Worm (Caenorhabditis elegans) whole organism, young adult: ENCODE measurements around the gene ptpn-22.
A peak's percentile ranks its signal among the peaks of the same experiment; 100 is the strongest.

Experiments used
- B0261.1 ChIP-seq: sonication (generic microtip); optimal IDR thresholded peaks from 2 replicates; lab custom pipeline; 2016; ENCODE audit warnings: mild to moderate bottlenecking, missing genetic modification characterization, moderate library complexity, missing compliant biosample characterization
- B0336.3 ChIP-seq: fragments of 200-800 bp; sonication (Bioruptor generic); IDR thresholded peaks from 2 replicates; pipeline ENCODE4 v1.3.6; 2022; ENCODE audit warnings: missing genetic modification characterization, missing compliant biosample characterization
- F33H1.4 ChIP-seq: fragments of 200-800 bp; sonication (Bioruptor generic); IDR thresholded peaks from 2 replicates; pipeline ENCODE4 v1.3.6; 2022; ENCODE audit warnings: missing genetic modification reagents, missing genetic modification characterization, missing compliant biosample characterization
- F49E8.2 ChIP-seq: sonication (generic microtip); optimal IDR thresholded peaks from 3 replicates; lab custom pipeline; 2017; ENCODE audit warnings: missing genetic modification characterization, mild to moderate bottlenecking, missing compliant biosample characterization, antibody characterized with exemption, moderate library complexity; ENCODE audit not compliant: insufficient read depth
- F57A8.1 ChIP-seq: fragments of 200-800 bp; sonication (Bioruptor generic); optimal IDR thresholded peaks from 2 replicates; lab custom pipeline; 2018; ENCODE audit warnings: mild to moderate bottlenecking, missing genetic modification characterization, moderate library complexity, missing compliant biosample characterization
- F57C9.4 ChIP-seq: sonication (generic microtip); optimal IDR thresholded peaks from 2 replicates; lab custom pipeline; 2017; ENCODE audit warnings: mild to moderate bottlenecking, missing genetic modification characterization, missing compliant biosample characterization
- Y95B8A.8 ChIP-seq: fragments of 200-800 bp; sonication (Bioruptor generic); IDR thresholded peaks from 2 replicates; pipeline ENCODE4 v1.3.6; 2022; ENCODE audit warnings: missing genetic modification reagents, missing genetic modification characterization, missing compliant biosample characterization
- ZK185.1 ChIP-seq: sonication (generic microtip); optimal IDR thresholded peaks from 2 replicates; lab custom pipeline; 2016; ENCODE audit warnings: mild to moderate bottlenecking, missing genetic modification characterization, missing compliant biosample characterization; ENCODE audit not compliant: poor library complexity, severe bottlenecking
- aptf-3 ChIP-seq: fragments of 200-800 bp; sonication (Bioruptor generic); IDR thresholded peaks from 2 replicates; pipeline ENCODE4 v1.3.6; 2022; ENCODE audit warnings: missing genetic modification characterization, missing compliant biosample characterization
- attf-3 ChIP-seq: fragments of 200-800 bp; sonication (Bioruptor generic); conservative IDR thresholded peaks from 2 replicates; pipeline ENCODE4 v1.3.6; 2022; ENCODE audit warnings: missing genetic modification reagents, missing genetic modification characterization, missing compliant biosample characterization
- attf-6 ChIP-seq: fragments of 200-800 bp; sonication (Bioruptor generic); IDR thresholded peaks from 2 replicates; pipeline ENCODE4 v1.3.6; 2022; ENCODE audit warnings: missing genetic modification reagents, missing genetic modification characterization, missing compliant biosample characterization
- bed-2 ChIP-seq: fragments of 200-800 bp; sonication (Bioruptor generic); IDR thresholded peaks from 2 replicates; pipeline ENCODE4 v1.3.6; 2022; ENCODE audit warnings: missing genetic modification reagents, missing genetic modification characterization, missing compliant biosample characterization
- cebp-1 ChIP-seq, 2 experiments: fragments of 200-800 bp in 1 of 2; sonication (Bioruptor generic) in 1 of 2; sonication (generic microtip) in 1 of 2; IDR thresholded peaks in 1 of 2; optimal IDR thresholded peaks in 1 of 2; 2 replicates each; pipeline versions ENCODE4 v1.3.6 to Lab custom; 2017 to 2022; ENCODE audit warnings: missing compliant biosample characterization in 2 of 2, missing genetic modification characterization in 2 of 2, mild to moderate bottlenecking in 1 of 2, missing genetic modification reagents in 1 of 2, moderate library complexity in 1 of 2
- ceh-100 ChIP-seq: fragments of 200-800 bp; sonication (Bioruptor generic); IDR thresholded peaks from 2 replicates; pipeline ENCODE4 v1.3.6; 2022; ENCODE audit warnings: missing genetic modification reagents, missing genetic modification characterization, missing compliant biosample characterization
- ceh-58 ChIP-seq: fragments of 200-800 bp; sonication (Bioruptor generic); IDR thresholded peaks from 2 replicates; pipeline ENCODE4 v1.3.6; 2022; ENCODE audit warnings: missing genetic modification characterization, missing compliant biosample characterization
- dox-1 ChIP-seq: fragments of 200-800 bp; sonication (Bioruptor generic); IDR thresholded peaks from 2 replicates; pipeline ENCODE4 v1.3.6; 2022; ENCODE audit warnings: missing genetic modification reagents, missing genetic modification characterization, missing compliant biosample characterization
- ets-4 ChIP-seq: fragments of 200-800 bp; sonication (Bioruptor generic); optimal IDR thresholded peaks from 2 replicates; lab custom pipeline; 2018; ENCODE audit warnings: mild to moderate bottlenecking, missing genetic modification characterization, missing compliant biosample characterization
- him-1 ChIP-seq: sonication (generic microtip); optimal IDR thresholded peaks from 2 replicates; lab custom pipeline; 2016; ENCODE audit warnings: missing genotype, missing genetic modification reagents, missing genetic modification characterization, missing compliant biosample characterization
- hlh-12 ChIP-seq: sonication (generic microtip); optimal IDR thresholded peaks from 2 replicates; lab custom pipeline; 2016; ENCODE audit warnings: missing genetic modification characterization, missing compliant biosample characterization
- hlh-26 ChIP-seq: fragments of 200-800 bp; sonication (Bioruptor generic); conservative IDR thresholded peaks from 2 replicates; pipeline ENCODE4 v1.3.6; 2022; ENCODE audit warnings: missing genetic modification reagents, missing genetic modification characterization, missing compliant biosample characterization
- hmg-1.2 ChIP-seq: fragments of 200-800 bp; sonication (Bioruptor generic); IDR thresholded peaks from 2 replicates; pipeline ENCODE4 v1.3.6; 2022; ENCODE audit warnings: missing genetic modification reagents, missing genetic modification characterization, missing compliant biosample characterization
- hmg-20 ChIP-seq: fragments of 200-800 bp; sonication (Bioruptor generic); IDR thresholded peaks from 2 replicates; pipeline ENCODE4 v1.3.6; 2022; ENCODE audit warnings: missing genetic modification reagents, missing genetic modification characterization, missing compliant biosample characterization
- hrde-1 ChIP-seq: sonication (generic microtip); optimal IDR thresholded peaks from 2 replicates; lab custom pipeline; 2016; ENCODE audit warnings: missing genetic modification characterization, mild to moderate bottlenecking, missing compliant biosample characterization, moderate library complexity, missing genotype, missing genetic modification reagents, borderline replicate concordance
- let-607 ChIP-seq, 2 experiments: fragments of 200-800 bp in 1 of 2; sonication (Bioruptor generic) in 1 of 2; sonication (generic microtip) in 1 of 2; optimal IDR thresholded peaks; 2 replicates each; lab custom pipeline; 2016 to 2018; ENCODE audit warnings: mild to moderate bottlenecking in 2 of 2, missing compliant biosample characterization in 2 of 2, missing genetic modification characterization in 2 of 2, moderate library complexity in 2 of 2, missing genotype in 1 of 2
- lin-35 ChIP-seq, 3 experiments: fragments of 150-350 bp in 2 of 3; sonication (generic microtip) in 1 of 3; optimal IDR thresholded peaks; 2 replicates each; lab custom pipeline; 2014 to 2018; ENCODE audit warnings: missing biosample characterization in 3 of 3, missing genetic modification characterization in 3 of 3, missing genetic modification reagents in 3 of 3
- lin-54 ChIP-seq: fragments of 200-800 bp; sonication (Bioruptor generic); optimal IDR thresholded peaks from 2 replicates; lab custom pipeline; 2018; ENCODE audit warnings: mild to moderate bottlenecking, missing genetic modification characterization, missing compliant biosample characterization
- lsy-27 ChIP-seq: sonication (generic microtip); optimal IDR thresholded peaks from 2 replicates; lab custom pipeline; 2017; ENCODE audit warnings: missing genetic modification characterization, mild to moderate bottlenecking, missing compliant biosample characterization, antibody characterized with exemption, missing genotype, borderline replicate concordance; ENCODE audit not compliant: insufficient read depth
- madf-3 ChIP-seq: fragments of 200-800 bp; sonication (Bioruptor generic); IDR thresholded peaks from 2 replicates; pipeline ENCODE4 v1.3.6; 2022; ENCODE audit warnings: missing genetic modification reagents, missing genetic modification characterization, missing compliant biosample characterization
- mcd-1 ChIP-seq: fragments of 200-800 bp; sonication (Bioruptor generic); IDR thresholded peaks from 2 replicates; pipeline ENCODE4 v1.3.6; 2022; ENCODE audit warnings: missing genetic modification reagents, missing genetic modification characterization, missing compliant biosample characterization
- mel-28 ChIP-seq: sonication (generic microtip); optimal IDR thresholded peaks from 2 replicates; lab custom pipeline; 2016; ENCODE audit warnings: borderline replicate concordance, mild to moderate bottlenecking, missing genetic modification characterization, missing compliant biosample characterization
- mes-4 ChIP-seq: sonication (generic microtip); optimal IDR thresholded peaks from 2 replicates; lab custom pipeline; 2016; ENCODE audit warnings: missing genotype, missing genetic modification characterization, missing compliant biosample characterization
- nfya-1 ChIP-seq: sonication (generic microtip); optimal IDR thresholded peaks from 2 replicates; lab custom pipeline; 2017; ENCODE audit warnings: antibody characterized with exemption, missing compliant biosample characterization, missing genetic modification characterization, borderline replicate concordance; ENCODE audit not compliant: insufficient read depth
- nfya-2 ChIP-seq: fragments of 200-800 bp; sonication (Bioruptor generic); IDR thresholded peaks from 2 replicates; pipeline ENCODE4 v1.3.6; 2022; ENCODE audit warnings: missing genetic modification reagents, missing genetic modification characterization, missing compliant biosample characterization
- nhr-179 ChIP-seq: sonication (generic microtip); optimal IDR thresholded peaks from 2 replicates; lab custom pipeline; 2016; ENCODE audit warnings: mild to moderate bottlenecking, missing genetic modification characterization, missing compliant biosample characterization
- nhr-90 ChIP-seq: sonication (generic microtip); optimal IDR thresholded peaks from 2 replicates; lab custom pipeline; 2016; ENCODE audit warnings: missing genotype, mild to moderate bottlenecking, missing genetic modification characterization, missing compliant biosample characterization
- pha-4 ChIP-seq: fragments of 150-350 bp; sonication (generic microtip); optimal IDR thresholded peaks from 2 replicates; lab custom pipeline; 2014; ENCODE audit warnings: missing biosample characterization, missing genetic modification reagents, missing genetic modification characterization
- rpc-1 ChIP-seq, 2 experiments: fragments of 150-350 bp in 1 of 2; sonication (generic microtip) in 1 of 2; optimal IDR thresholded peaks; 2 replicates each; lab custom pipeline; 2014 to 2018; ENCODE audit warnings: missing biosample characterization in 1 of 2, missing genetic modification characterization in 1 of 2, missing genetic modification reagents in 1 of 2, missing genotype in 1 of 2
- sdz-38 ChIP-seq: sonication (generic microtip); optimal IDR thresholded peaks from 2 replicates; lab custom pipeline; 2016; ENCODE audit warnings: missing genotype, missing genetic modification characterization, missing compliant biosample characterization
- snpc-1.1 ChIP-seq: sonication (generic microtip); optimal IDR thresholded peaks from 2 replicates; lab custom pipeline; 2017; ENCODE audit warnings: missing genetic modification characterization, mild to moderate bottlenecking, missing compliant biosample characterization, antibody characterized with exemption, moderate library complexity, missing genotype, missing genetic modification reagents; ENCODE audit not compliant: insufficient read depth
- snpc-1.3 ChIP-seq: sonication (generic microtip); optimal IDR thresholded peaks from 2 replicates; lab custom pipeline; 2017; ENCODE audit warnings: missing genetic modification characterization, mild to moderate bottlenecking, missing compliant biosample characterization, antibody characterized with exemption, moderate library complexity, missing genotype, missing genetic modification reagents; ENCODE audit not compliant: insufficient read depth
- snpc-3.4 ChIP-seq: sonication (generic microtip); optimal IDR thresholded peaks from 2 replicates; lab custom pipeline; 2017; ENCODE audit warnings: missing genetic modification characterization, mild to moderate bottlenecking, missing compliant biosample characterization, antibody characterized with exemption, moderate library complexity, missing genotype, missing genetic modification reagents
- xnd-1 ChIP-seq: sonication (generic microtip); optimal IDR thresholded peaks from 2 replicates; lab custom pipeline; 2016; ENCODE audit warnings: missing genotype, missing genetic modification reagents, missing genetic modification characterization, missing compliant biosample characterization
- zfh-2 ChIP-seq: fragments of 200-800 bp; sonication (Bioruptor generic); conservative IDR thresholded peaks from 2 replicates; pipeline ENCODE4 v1.3.6; 2022; ENCODE audit warnings: missing genetic modification reagents, missing genetic modification characterization, missing compliant biosample characterization
- zim-3 ChIP-seq: sonication (generic microtip); optimal IDR thresholded peaks from 2 replicates; lab custom pipeline; 2017; ENCODE audit warnings: mild to moderate bottlenecking, missing genetic modification characterization, moderate library complexity, missing compliant biosample characterization

ptpn-22 gene

DNA sequence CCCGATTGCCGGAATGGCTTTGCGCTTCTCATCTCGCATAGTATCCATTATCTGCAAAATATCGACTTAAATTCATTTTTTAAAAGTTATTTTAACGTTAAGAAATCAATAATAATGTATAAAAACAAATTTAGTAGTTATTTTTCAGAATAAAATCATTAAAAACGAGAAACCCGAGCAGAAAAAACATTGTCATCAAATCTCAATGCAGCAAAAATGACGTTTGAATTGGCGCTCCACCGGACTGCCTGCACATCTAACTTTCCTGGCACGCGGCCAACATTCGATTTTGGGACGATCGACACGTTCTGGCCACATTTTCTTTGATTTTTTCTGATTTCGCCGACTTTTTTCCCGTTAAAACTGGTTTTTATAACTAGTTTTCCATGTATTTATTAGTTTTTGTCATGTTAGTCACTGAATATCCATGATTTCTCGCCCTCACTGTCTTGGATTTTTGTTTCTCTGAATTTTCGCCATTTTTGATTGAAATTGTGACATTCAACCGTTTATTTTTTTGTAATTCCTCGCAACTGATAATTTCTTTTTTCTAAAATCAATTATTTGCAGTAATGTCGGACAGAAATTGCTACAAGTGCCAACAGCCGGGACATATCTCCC, 30.3 kb downstream of the ptpn-22 start, which contains the start of the genes pbs-1 and K08D12.3 (continued):
- TF ChIP-seq nfya-1 (tag; lab: Kevin White, UChicago) (no peak), him-1 (tag; lab: Kevin White, UChicago) (no peak), lin-35 (GFP tag; optimal IDR thresholded peaks at IDR 0.05; lab: Kevin White, UChicago) (peak in 2 of 3 experiments; percentile 7 to 87), dox-1 (0 out of 2 replicates have a peak, but pooled peaks have one; percentile 29), let-607 (tag; optimal IDR thresholded peaks at IDR 0.05; lab: Kevin White, UChicago) (peak in 1 of 2 experiments; percentile 50), rpc-1 (optimal IDR thresholded peaks at IDR 0.05; lab: Kevin White, UChicago) (no peak), rpc-1 (tag; optimal IDR thresholded peaks at IDR 0.05; lab: Kevin White, UChicago) (no peak), lsy-27 (tag; lab: Kevin White, UChicago) (no peak), ets-4 (no peak), nfya-2 (GFP tag; lab: Robert Waterston, UW) (no peak), snpc-1.3 (tag; lab: Kevin White, UChicago) (peak; percentile 32), xnd-1 (tag; lab: Kevin White, UChicago) (peak; percentile 49), zfh-2 (GFP tag; lab: Robert Waterston, UW) (no peak), nhr-179 (tag; lab: Kevin White, UChicago) (no peak), ceh-58 (GFP tag; lab: Robert Waterston, UW) (no peak), cebp-1 (GFP tag; IDR thresholded peaks at IDR 0.05; lab: Robert Waterston, UW) (no peak), cebp-1 (tag; optimal IDR thresholded peaks at IDR 0.05; lab: Kevin White, UChicago) (peak; percentile 63), B0261.1 (no peak), aptf-3 (GFP tag; lab: Robert Waterston, UW) (no peak), snpc-3.4 (peak; percentile 46), bed-2 (GFP tag; lab: Robert Waterston, UW) (no peak), ZK185.1 (tag; lab: Kevin White, UChicago) (peak; percentile 14), F57A8.1 (GFP tag; lab: Kevin White, UChicago) (no peak), mcd-1 (GFP tag; lab: Robert Waterston, UW) (peak; percentile 87), Y95B8A.8 (GFP tag; lab: Robert Waterston, UW) (no peak), snpc-1.1 (tag; lab: Kevin White, UChicago) (peak; percentile 17), sdz-38 (tag; lab: Kevin White, UChicago) (no peak), hlh-26 (no peak), F49E8.2 (tag; lab: Kevin White, UChicago) (peak; percentile 63), hlh-12 (tag; lab: Kevin White, UChicago) (no peak), B0336.3 (GFP tag; lab: Robert Waterston, UW) (no peak; the same call in 1 of the 2 replicates), attf-6 (no peak), F57C9.4 (tag; lab: Kevin White, UChicago) (no peak), mes-4 (tag; lab: Kevin White, UChicago) (no peak), ceh-100 (GFP tag; lab: Robert Waterston, UW) (0 out of 2 replicates have a peak, but pooled peaks have one; percentile 29), zim-3 (tag; lab: Kevin White, UChicago) (no peak), lin-54 (peak; percentile 97), hmg-20 (GFP tag; lab: Robert Waterston, UW) (no peak), pha-4 (tag; lab: Kevin White, UChicago) (peak; percentile 74), nhr-90 (tag; lab: Kevin White, UChicago) (no peak), attf-3 (GFP tag; lab: Robert Waterston, UW) (0 out of 2 replicates have a peak, but pooled peaks have one; percentile 42), madf-3 (GFP tag; lab: Robert Waterston, UW) (peak; percentile 31; the same call in 1 of the 2 replicates), F33H1.4 (GFP tag; lab: Robert Waterston, UW) (peak; percentile 81), hrde-1 (tag; lab: Kevin White, UChicago) (no peak), mel-28 (tag; lab: Kevin White, UChicago) (no peak), hmg-1.2 (GFP tag; lab: Robert Waterston, UW) (0 out of 2 replicates have a peak, but pooled peaks have one; percentile 13)
